Worm (Caenorhabditis elegans): Measurements from ENCODE around the gene K02D10.3.

DNA sequence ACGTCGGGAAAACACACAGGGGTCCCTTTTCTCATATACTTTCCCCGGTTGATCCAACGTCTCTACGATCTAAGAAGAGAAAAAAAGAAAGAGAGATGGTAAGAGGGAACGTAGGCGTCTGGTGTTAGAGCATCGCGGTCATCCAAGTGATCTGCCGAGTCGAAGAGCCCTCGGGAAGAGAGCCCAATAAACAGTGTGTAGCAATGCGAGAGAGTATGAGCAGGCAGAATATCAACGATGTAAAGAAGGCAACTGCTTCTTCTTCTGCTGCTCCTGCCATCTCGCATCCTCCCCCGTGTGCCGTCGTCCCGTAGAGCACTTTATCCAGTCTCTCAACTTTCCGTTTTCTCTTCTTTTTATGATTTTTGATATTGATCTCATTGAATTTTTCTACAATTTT is 43.9 kb upstream of the K02D10.3 start:
- TF ChIP-seq ztf-23 (GFP tag; IDR thresholded peaks at IDR 0.05) (no peak), med-1 (GFP tag; optimal IDR thresholded peaks at IDR 0.05; ENCODE audit: insufficient read depth) (no peak)
